Worm (Caenorhabditis elegans) whole organism, L1 larva: ENCODE data around the gene srh-215.

Experiments
- dpl-1 ChIP-seq, 3 experiments: fragments of 150-350 bp in 2 of 3; sonication (generic microtip) in 1 of 3; optimal IDR thresholded peaks; 2 replicates each; lab custom pipeline; 2014 to 2017; ENCODE audit warnings: missing biosample characterization in 3 of 3, missing genetic modification characterization in 3 of 3, missing genetic modification reagents in 3 of 3
- elt-3 ChIP-seq, 6 experiments: fragments of 150-350 bp in 1 of 6; sonication (generic microtip); optimal IDR thresholded peaks; 2 replicates each; lab custom pipeline; 2017 to 2018; ENCODE audit warnings: missing biosample characterization in 6 of 6, missing genetic modification characterization in 6 of 6, inconsistent platforms in 1 of 6
- nhr-76 ChIP-seq: sonication (generic microtip); optimal IDR thresholded peaks from 2 replicates; lab custom pipeline; 2017; ENCODE audit warnings: missing biosample characterization, missing genetic modification characterization
- nhr-77 ChIP-seq: fragments of 150-350 bp; optimal IDR thresholded peaks from 2 replicates; lab custom pipeline; 2014; ENCODE audit warnings: missing biosample characterization, missing genetic modification characterization

ce11 chrV:16869740-16870139, 37.9 kb upstream of the srh-215 start, which contains the start of gene clec-33:
- TF ChIP-seq nhr-77 (tag; lab: Kevin White, UChicago), result no peak
- no peak for TF ChIP-seq nhr-76 (tag; lab: Kevin White, UChicago)
- TF ChIP-seq dpl-1 (GFP tag; optimal IDR thresholded peaks at IDR 0.05; lab: Kevin White, UChicago), result no peak
- TF ChIP-seq elt-3 (tag; optimal IDR thresholded peaks at IDR 0.05; lab: Kevin White, UChicago), result no peak
